Fruit fly (Drosophila melanogaster) whole organism, prepupa: ENCODE measurements around the gene Grx5.

Source experiments
- Blimp-1 ChIP-seq: fragments of 200-800 bp; sonication (Bioruptor generic); optimal IDR thresholded peaks from 3 replicates; lab custom pipeline; 2017; ENCODE audit warnings: missing biosample characterization, missing genetic modification characterization, mild to moderate bottlenecking, moderate library complexity, missing genetic modification reagents
- CG10631 ChIP-seq: fragments of 200-800 bp; sonication (Bioruptor generic); optimal IDR thresholded peaks from 2 replicates; lab custom pipeline; 2016; ENCODE audit warnings: missing biosample characterization, missing genetic modification characterization
- CG11294 ChIP-seq: fragments of 200-800 bp; sonication (Bioruptor generic); IDR thresholded peaks from 2 replicates; pipeline ENCODE4 v1.3.6; 2022; ENCODE audit warnings: missing biosample characterization, missing genetic modification characterization
- CG11762 ChIP-seq: fragments of 200-800 bp; sonication (Bioruptor generic); optimal IDR thresholded peaks from 3 replicates; lab custom pipeline; 2016; ENCODE audit warnings: missing biosample characterization, missing genetic modification characterization; ENCODE audit not compliant: insufficient read depth
- CG11902 ChIP-seq: fragments of 200-800 bp; sonication (Bioruptor generic); optimal IDR thresholded peaks from 3 replicates; lab custom pipeline; 2016; ENCODE audit warnings: missing biosample characterization, missing genetic modification characterization
- CG15336 ChIP-seq: fragments of 200-800 bp; sonication (Bioruptor generic); IDR thresholded peaks from 2 replicates; pipeline ENCODE4 v1.3.6; 2022; ENCODE audit warnings: missing biosample characterization, missing genetic modification characterization
- CG16779 ChIP-seq: fragments of 200-800 bp; sonication (Bioruptor generic); optimal IDR thresholded peaks from 3 replicates; lab custom pipeline; 2017; ENCODE audit warnings: missing biosample characterization, mild to moderate bottlenecking, missing genetic modification characterization
- CG3032 ChIP-seq: fragments of 200-800 bp; optimal IDR thresholded peaks from 2 replicates; lab custom pipeline; 2019; ENCODE audit warnings: missing biosample characterization, mild to moderate bottlenecking, missing genetic modification characterization, moderate library complexity
- CG32006 ChIP-seq: fragments of 200-800 bp; sonication (Bioruptor generic); optimal IDR thresholded peaks from 3 replicates; lab custom pipeline; 2017; ENCODE audit warnings: missing biosample characterization, mild to moderate bottlenecking, missing genetic modification characterization
- CG34406 ChIP-seq: fragments of 200-800 bp; sonication (Bioruptor generic); optimal IDR thresholded peaks from 3 replicates; lab custom pipeline; 2016; ENCODE audit warnings: missing biosample characterization, missing genetic modification characterization
- CG3919 ChIP-seq: fragments of 200-800 bp; sonication (Bioruptor generic); optimal IDR thresholded peaks from 3 replicates; lab custom pipeline; 2016; ENCODE audit warnings: missing biosample characterization, missing genetic modification characterization
- CG4318 ChIP-seq: fragments of 200-800 bp; sonication (Bioruptor generic); optimal IDR thresholded peaks from 3 replicates; lab custom pipeline; 2017; ENCODE audit warnings: missing biosample characterization, mild to moderate bottlenecking, missing genetic modification characterization
- CG6163 ChIP-seq: fragments of 200-800 bp; sonication (Bioruptor generic); IDR thresholded peaks from 3 replicates; pipeline ENCODE4 v1.3.6; 2022; ENCODE audit warnings: missing biosample characterization, missing genetic modification characterization
- CG6276 ChIP-seq: fragments of 200-800 bp; sonication (Bioruptor generic); optimal IDR thresholded peaks from 2 replicates; lab custom pipeline; 2017; ENCODE audit warnings: missing biosample characterization, mild to moderate bottlenecking, missing genetic modification characterization
- CG6792 ChIP-seq: fragments of 200-800 bp; sonication (Bioruptor generic); optimal IDR thresholded peaks from 3 replicates; lab custom pipeline; 2016; ENCODE audit warnings: missing biosample characterization, missing genetic modification characterization
- CG6808 ChIP-seq: fragments of 200-800 bp; sonication (Bioruptor generic); optimal IDR thresholded peaks from 3 replicates; lab custom pipeline; 2017; ENCODE audit warnings: missing biosample characterization, missing genetic modification characterization, mild to moderate bottlenecking, moderate library complexity, missing genetic modification reagents
- CG6854 ChIP-seq: fragments of 200-800 bp; sonication (Bioruptor generic); optimal IDR thresholded peaks from 2 replicates; lab custom pipeline; 2017; ENCODE audit warnings: missing biosample characterization, mild to moderate bottlenecking, missing genetic modification characterization
- CG7368 ChIP-seq: fragments of 200-800 bp; sonication (Bioruptor generic); optimal IDR thresholded peaks from 3 replicates; lab custom pipeline; 2016; ENCODE audit warnings: missing biosample characterization, missing genetic modification characterization
- CG8119 ChIP-seq: fragments of 200-800 bp; sonication (Bioruptor generic); IDR thresholded peaks from 3 replicates; pipeline ENCODE4 v1.3.6; 2022; ENCODE audit warnings: missing biosample characterization, missing genetic modification characterization
- CG8632 ChIP-seq: fragments of 200-800 bp; sonication (Bioruptor generic); optimal IDR thresholded peaks from 3 replicates; lab custom pipeline; 2016; ENCODE audit warnings: missing biosample characterization, missing genetic modification characterization
- CG9139 ChIP-seq: fragments of 200-800 bp; sonication (Bioruptor generic); optimal IDR thresholded peaks from 3 replicates; lab custom pipeline; 2017; ENCODE audit warnings: missing biosample characterization, mild to moderate bottlenecking, missing genetic modification characterization
- Eip75B ChIP-seq: fragments of 200-800 bp; sonication (Bioruptor generic); optimal IDR thresholded peaks from 3 replicates; lab custom pipeline; 2016; ENCODE audit warnings: missing biosample characterization, missing genetic modification characterization
- Eip78C ChIP-seq: fragments of 200-800 bp; sonication (Bioruptor generic); peaks from one replicate; lab custom pipeline; 2016; ENCODE audit warnings: missing biosample characterization, missing genetic modification characterization
- Ets21C ChIP-seq: fragments of 200-800 bp; sonication (Bioruptor generic); optimal IDR thresholded peaks from 3 replicates; lab custom pipeline; 2016; ENCODE audit warnings: missing biosample characterization, missing genetic modification characterization
- Gug ChIP-seq: fragments of 200-800 bp; sonication (Bioruptor generic); IDR thresholded peaks from 2 replicates; pipeline ENCODE4 v1.3.6; 2022; ENCODE audit warnings: missing biosample characterization, missing genetic modification characterization
- Hr38 ChIP-seq: sonication (Bioruptor generic); optimal IDR thresholded peaks from 2 replicates; lab custom pipeline; 2016; ENCODE audit warnings: missing biosample characterization, missing genetic modification characterization
- Hr39 ChIP-seq: fragments of 200-800 bp; sonication (Bioruptor generic); optimal IDR thresholded peaks from 2 replicates; lab custom pipeline; 2016; ENCODE audit warnings: missing biosample characterization, missing genetic modification characterization
- Hr4 ChIP-seq: fragments of 200-800 bp; sonication (Bioruptor generic); optimal IDR thresholded peaks from 3 replicates; lab custom pipeline; 2016; ENCODE audit warnings: missing biosample characterization, missing genetic modification characterization
- Met ChIP-seq: fragments of 200-800 bp; sonication (Bioruptor generic); optimal IDR thresholded peaks from 3 replicates; lab custom pipeline; 2016; ENCODE audit warnings: missing biosample characterization, missing genetic modification characterization
- OdsH ChIP-seq: fragments of 200-800 bp; sonication (Bioruptor generic); optimal IDR thresholded peaks from 3 replicates; lab custom pipeline; 2016; ENCODE audit warnings: missing biosample characterization, missing genetic modification characterization
- Smox ChIP-seq: fragments of 200-800 bp; sonication (Bioruptor generic); optimal IDR thresholded peaks from 3 replicates; lab custom pipeline; 2016; ENCODE audit warnings: missing biosample characterization, missing genetic modification characterization
- Sox102F ChIP-seq: fragments of 200-800 bp; sonication (Bioruptor generic); optimal IDR thresholded peaks from 2 replicates; lab custom pipeline; 2016; ENCODE audit warnings: missing biosample characterization, mild to moderate bottlenecking, missing genetic modification characterization
- Sox14 ChIP-seq: fragments of 200-800 bp; sonication (Bioruptor generic); optimal IDR thresholded peaks from 3 replicates; lab custom pipeline; 2016; ENCODE audit warnings: missing biosample characterization, missing genetic modification characterization
- Sox15 ChIP-seq: fragments of 200-800 bp; sonication (Bioruptor generic); optimal IDR thresholded peaks from 3 replicates; lab custom pipeline; 2016; ENCODE audit warnings: missing biosample characterization, missing genetic modification characterization
- acj6 ChIP-seq: fragments of 200-800 bp; sonication (Bioruptor generic); optimal IDR thresholded peaks from 3 replicates; lab custom pipeline; 2016; ENCODE audit warnings: missing biosample characterization, missing genetic modification characterization
- cyc ChIP-seq: fragments of 200-800 bp; sonication (Bioruptor generic); optimal IDR thresholded peaks from 3 replicates; lab custom pipeline; 2016; ENCODE audit warnings: missing biosample characterization, missing genetic modification characterization
- dsx ChIP-seq: fragments of 200-800 bp; optimal IDR thresholded peaks from 3 replicates; lab custom pipeline; 2019; ENCODE audit warnings: missing biosample characterization, mild to moderate bottlenecking, missing genetic modification characterization, moderate library complexity; ENCODE audit not compliant: poor library complexity, severe bottlenecking
- eg ChIP-seq: fragments of 200-800 bp; sonication (Bioruptor generic); IDR thresholded peaks from 3 replicates; pipeline ENCODE4 v1.3.6; 2022; ENCODE audit warnings: missing biosample characterization, missing genetic modification characterization
- esn ChIP-seq: fragments of 200-800 bp; sonication (Bioruptor generic); optimal IDR thresholded peaks from 2 replicates; lab custom pipeline; 2016; ENCODE audit warnings: missing biosample characterization, mild to moderate bottlenecking, missing genetic modification characterization, moderate library complexity
- fd59A ChIP-seq: fragments of 200-800 bp; sonication (Bioruptor generic); optimal IDR thresholded peaks from 2 replicates; lab custom pipeline; 2017; ENCODE audit warnings: missing biosample characterization, mild to moderate bottlenecking, missing genetic modification characterization, missing genetic modification reagents
- fd85E ChIP-seq: fragments of 200-800 bp; sonication (Bioruptor generic); optimal IDR thresholded peaks from 3 replicates; lab custom pipeline; 2016; ENCODE audit warnings: missing biosample characterization, missing genetic modification characterization
- fkh ChIP-seq: fragments of 200-800 bp; sonication (Bioruptor generic); optimal IDR thresholded peaks from 3 replicates; lab custom pipeline; 2017; ENCODE audit warnings: missing biosample characterization, mild to moderate bottlenecking, missing genetic modification characterization, moderate library complexity
- lz ChIP-seq: fragments of 200-800 bp; sonication (Bioruptor generic); optimal IDR thresholded peaks from 3 replicates; lab custom pipeline; 2016; ENCODE audit warnings: missing biosample characterization, missing genetic modification characterization
- net ChIP-seq: fragments of 200-800 bp; sonication (Bioruptor generic); optimal IDR thresholded peaks from 3 replicates; lab custom pipeline; 2016; ENCODE audit warnings: missing biosample characterization, missing genetic modification characterization
- salr ChIP-seq, 2 experiments: fragments of 200-800 bp; sonication (Bioruptor generic); optimal IDR thresholded peaks; 3 replicates each; lab custom pipeline; 2016 to 2018; ENCODE audit warnings: missing biosample characterization in 2 of 2, missing genetic modification characterization in 2 of 2, mild to moderate bottlenecking in 1 of 2
- ss ChIP-seq, 2 experiments: fragments of 200-800 bp; sonication (Bioruptor generic); optimal IDR thresholded peaks; 2 replicates in 1 of 2; 3 replicates in 1 of 2; lab custom pipeline; 2017 to 2018; ENCODE audit warnings: mild to moderate bottlenecking in 2 of 2, missing biosample characterization in 2 of 2, missing genetic modification characterization in 2 of 2, moderate library complexity in 1 of 2
- svp ChIP-seq: fragments of 200-800 bp; sonication (Bioruptor generic); peaks from one replicate; lab custom pipeline; 2016; ENCODE audit warnings: missing biosample characterization, missing genetic modification characterization
- vri ChIP-seq: fragments of 200-800 bp; sonication (Bioruptor generic); optimal IDR thresholded peaks from 3 replicates; lab custom pipeline; 2016; ENCODE audit warnings: missing biosample characterization, mild to moderate bottlenecking, missing genetic modification characterization

Grx5 gene

DNA sequence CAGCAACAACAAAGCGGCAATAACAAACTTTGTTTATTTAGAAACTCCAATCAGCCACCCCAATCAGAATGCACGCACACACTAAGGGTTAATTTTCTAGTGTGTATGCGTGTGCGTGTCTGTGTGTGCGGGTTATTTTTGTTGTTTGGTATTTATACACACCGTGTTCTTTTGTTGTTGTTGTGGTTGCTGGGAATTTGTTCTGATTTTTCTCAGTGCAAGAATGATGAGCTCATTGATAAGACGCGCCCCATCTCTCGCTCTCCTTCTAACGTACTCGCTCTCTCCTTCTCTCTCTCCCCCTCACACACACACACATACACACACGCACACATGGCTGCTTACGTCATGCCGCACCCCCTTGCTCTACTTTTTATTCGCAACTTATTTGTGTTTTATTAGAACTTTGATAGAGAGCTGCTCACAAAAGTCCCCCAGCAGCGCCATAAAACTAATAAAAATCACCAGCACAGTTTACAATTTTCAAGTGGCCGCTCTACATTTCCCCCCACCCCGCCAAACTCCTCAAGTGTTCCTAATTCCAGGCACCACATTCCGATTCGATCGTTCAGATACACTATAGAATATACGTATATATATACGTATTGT is 1.8 kb upstream of the Grx5 start (continued):
- TF ChIP-seq ss (GFP tag; optimal IDR thresholded peaks at IDR 0.05; lab: Kevin White, UChicago) = no peak
- 0 out of 2 replicates have a peak, but pooled peaks have one; percentile 50 for TF ChIP-seq CG11294 (GFP tag; lab: Robert Waterston, UW)
- TF ChIP-seq Eip78C (GFP tag; lab: Kevin White, UChicago) = peak; percentile 9
- TF ChIP-seq Hr38 = no peak
- no peak for TF ChIP-seq CG11762 (GFP tag; lab: Kevin White, UChicago)
- TF ChIP-seq CG3919 (GFP tag; lab: Kevin White, UChicago) = peak; percentile 13
- TF ChIP-seq CG32006 (GFP tag; lab: Kevin White, UChicago) = peak; percentile 36
- TF ChIP-seq acj6 (GFP tag; lab: Kevin White, UChicago) = peak; percentile 19
- TF ChIP-seq Gug (GFP tag; lab: Robert Waterston, UW) = no peak
- TF ChIP-seq CG34406 = no peak
- TF ChIP-seq CG9139 = no peak
- peak; percentile 66; the same call in 2 of the 3 replicates for TF ChIP-seq CG6163 (GFP tag; lab: Robert Waterston, UW)
- TF ChIP-seq CG6808 = no peak
- TF ChIP-seq CG16779 (tag; lab: Kevin White, UChicago) = no peak
- peak; percentile 21 for TF ChIP-seq CG7368
- no peak for TF ChIP-seq fd85E
- TF ChIP-seq CG3032 (tag; lab: Kevin White, UChicago) = peak; percentile 4
- peak; percentile 57 for TF ChIP-seq fkh (GFP tag; lab: Kevin White, UChicago)

DNA sequence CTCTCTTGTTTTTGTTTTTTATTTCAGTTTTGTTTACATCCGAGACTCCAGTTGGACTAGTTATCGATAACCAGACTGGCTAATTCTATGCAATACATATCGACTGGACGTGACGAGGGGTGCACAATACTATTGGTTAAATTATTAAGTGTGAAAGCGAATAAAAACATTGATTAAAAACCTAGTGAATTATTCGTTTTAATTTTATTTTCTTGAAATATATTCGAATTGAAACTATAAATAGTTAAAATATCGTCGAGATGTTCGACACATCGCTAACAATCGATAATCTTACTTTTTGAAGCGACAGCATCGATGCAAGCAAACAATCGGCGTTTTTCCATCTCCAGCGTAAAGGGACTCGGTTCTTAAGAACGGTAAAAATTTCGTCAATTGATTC is 1.0 kb upstream of the Grx5 start, which contains the start of the genes CG32590 and Flo2:
Gene CG32590 (minus strand): TSS at position 60 of the 400 bp plus-strand sequence.
Gene Flo2 (plus strand): TSS at position 330 of the 400 bp plus-strand sequence.
- TF ChIP-seq CG34406 (peak; percentile 59), CG10631 (no peak), CG16779 (tag; lab: Kevin White, UChicago) (no peak), salr (GFP tag; optimal IDR thresholded peaks at IDR 0.05; lab: Kevin White, UChicago) (no peak), Smox (GFP tag; lab: Kevin White, UChicago) (peak; percentile 63), ss (GFP tag; optimal IDR thresholded peaks at IDR 0.05; lab: Kevin White, UChicago) (peak in 1 of 2 experiments; percentile 19), Blimp-1 (GFP tag; lab: Kevin White, UChicago) (no peak), eg (GFP tag; lab: Robert Waterston, UW) (peak; percentile 84), CG6163 (GFP tag; lab: Robert Waterston, UW) (peak; percentile 84), Gug (GFP tag; lab: Robert Waterston, UW) (peak; percentile 69), CG11762 (GFP tag; lab: Kevin White, UChicago) (peak; percentile 10), Met (GFP tag; lab: Kevin White, UChicago) (peak; percentile 48), Hr4 (GFP tag; lab: Kevin White, UChicago) (peak; percentile 69), CG6808 (no peak), Hr39 (GFP tag; lab: Kevin White, UChicago) (peak; percentile 76), Ets21C (peak; percentile 68), CG8119 (GFP tag; lab: Robert Waterston, UW) (no peak), CG6792 (GFP tag; lab: Kevin White, UChicago) (peak; percentile 21), svp (GFP tag; lab: Kevin White, UChicago) (peak; percentile 84), Sox102F (GFP tag; lab: Kevin White, UChicago) (peak; percentile 59), Sox15 (GFP tag; lab: Kevin White, UChicago) (peak; percentile 28), net (GFP tag; lab: Kevin White, UChicago) (peak; percentile 10), fd59A (GFP tag; lab: Kevin White, UChicago) (no peak), CG15336 (0 out of 2 replicates have a peak, but pooled peaks have one; percentile 45), Eip75B (GFP tag; lab: Kevin White, UChicago) (peak; percentile 22), vri (GFP tag; lab: Kevin White, UChicago) (peak; percentile 61), CG11902 (peak; percentile 34), CG4318 (GFP tag; lab: Kevin White, UChicago) (no peak), lz (GFP tag; lab: Kevin White, UChicago) (peak; percentile 67), CG9139 (no peak), dsx (GFP tag; lab: Kevin White, UChicago) (peak; percentile 41), Sox14 (GFP tag; lab: Kevin White, UChicago) (peak; percentile 60), esn (peak; percentile 71), CG7368 (no peak), CG3919 (GFP tag; lab: Kevin White, UChicago) (peak; percentile 60), CG6276 (GFP tag; lab: Kevin White, UChicago) (no peak), OdsH (peak; percentile 71), CG6854 (no peak), CG8632 (GFP tag; lab: Kevin White, UChicago) (no peak), cyc (GFP tag; lab: Kevin White, UChicago) (peak; percentile 67)
